Fruit fly (Drosophila melanogaster) whole organism, embryonic: Measurements from ENCODE around the gene CG14022.
A peak's percentile ranks its signal among the peaks of the same experiment; 100 is the strongest.

Experiments used
- Asciz ChIP-seq: fragments of 200-800 bp; sonication (Bioruptor generic); optimal IDR thresholded peaks from 2 replicates; lab custom pipeline; 2017; ENCODE audit warnings: missing biosample characterization, mild to moderate bottlenecking, missing genetic modification characterization, missing genetic modification reagents
- CG10321 ChIP-seq: fragments of 200-800 bp; sonication (Bioruptor generic); IDR thresholded peaks from 2 replicates; pipeline ENCODE4 v1.3.6; 2022; ENCODE audit warnings: missing biosample characterization, missing genetic modification characterization
- CG10366 ChIP-seq: fragments of 200-800 bp; sonication (Bioruptor generic); IDR thresholded peaks from 2 replicates; pipeline ENCODE4 v1.3.6; 2022; ENCODE audit warnings: missing biosample characterization, missing genetic modification characterization
- CG12071 ChIP-seq: fragments of 200-800 bp; sonication (Bioruptor generic); optimal IDR thresholded peaks from 3 replicates; lab custom pipeline; 2018; ENCODE audit warnings: missing biosample characterization, mild to moderate bottlenecking, missing genetic modification characterization
- CG12299 ChIP-seq: fragments of 200-800 bp; sonication (Bioruptor generic); optimal IDR thresholded peaks from 2 replicates; lab custom pipeline; 2018; ENCODE audit warnings: missing biosample characterization, mild to moderate bottlenecking, missing genetic modification characterization
- CG14710 ChIP-seq: fragments of 200-800 bp; sonication (Bioruptor generic); optimal IDR thresholded peaks from 3 replicates; lab custom pipeline; 2019; ENCODE audit warnings: missing biosample characterization, mild to moderate bottlenecking, missing genetic modification characterization, moderate library complexity
- CG16813 ChIP-seq: fragments of 200-800 bp; sonication (Bioruptor generic); IDR thresholded peaks from 3 replicates; pipeline ENCODE4 v1.3.6; 2022; ENCODE audit warnings: missing biosample characterization, missing genetic modification characterization; ENCODE audit not compliant: partially characterized antibody
- CG17829 ChIP-seq: fragments of 200-800 bp; optimal IDR thresholded peaks from 2 replicates; lab custom pipeline; 2019; ENCODE audit warnings: missing biosample characterization, mild to moderate bottlenecking, missing genetic modification characterization, moderate library complexity
- CG32532 ChIP-seq: fragments of 200-800 bp; sonication (Bioruptor generic); IDR thresholded peaks from 2 replicates; pipeline ENCODE4 v1.3.6; 2022; ENCODE audit warnings: missing biosample characterization, missing genetic modification characterization
- CG32772 ChIP-seq: fragments of 200-800 bp; sonication (Bioruptor generic); IDR thresholded peaks from 2 replicates; pipeline ENCODE4 v1.3.6; 2022; ENCODE audit warnings: missing biosample characterization, missing genetic modification characterization
- CG4707 ChIP-seq: fragments of 200-800 bp; sonication (Bioruptor generic); optimal IDR thresholded peaks from 2 replicates; lab custom pipeline; 2018; ENCODE audit warnings: missing biosample characterization, mild to moderate bottlenecking, missing genetic modification characterization, moderate library complexity
- CG4730 ChIP-seq: fragments of 200-800 bp; sonication (Bioruptor generic); IDR thresholded peaks from 2 replicates; pipeline ENCODE4 v1.3.6; 2022; ENCODE audit warnings: missing biosample characterization, missing genetic modification characterization
- CG6791 ChIP-seq: fragments of 200-800 bp; sonication (Bioruptor generic); IDR thresholded peaks from 3 replicates; pipeline ENCODE4 v1.3.6; 2022; ENCODE audit warnings: missing biosample characterization, missing genetic modification characterization; ENCODE audit not compliant: partially characterized antibody
- CG6813 ChIP-seq: fragments of 200-800 bp; sonication (Bioruptor generic); optimal IDR thresholded peaks from 2 replicates; lab custom pipeline; 2017; ENCODE audit warnings: missing biosample characterization, missing genetic modification characterization, mild to moderate bottlenecking, moderate library complexity, missing genetic modification reagents
- CG7372 ChIP-seq: fragments of 200-800 bp; sonication (Bioruptor generic); IDR thresholded peaks from 2 replicates; pipeline ENCODE4 v1.3.6; 2022; ENCODE audit warnings: missing biosample characterization, missing genetic modification characterization
- CG8281 ChIP-seq: fragments of 200-800 bp; sonication (Bioruptor generic); optimal IDR thresholded peaks from 2 replicates; lab custom pipeline; 2018; ENCODE audit warnings: missing biosample characterization, mild to moderate bottlenecking, missing genetic modification characterization, moderate library complexity
- Deaf1 ChIP-seq: fragments of 200-800 bp; optimal IDR thresholded peaks from 3 replicates; lab custom pipeline; 2019; ENCODE audit warnings: missing biosample characterization, mild to moderate bottlenecking, missing genetic modification characterization, moderate library complexity
- Ets65A ChIP-seq: fragments of 200-800 bp; sonication (Bioruptor generic); peaks from one replicate; lab custom pipeline; 2016; ENCODE audit warnings: missing biosample characterization, missing genetic modification characterization
- Hsf ChIP-seq: fragments of 200-800 bp; sonication (Bioruptor generic); optimal IDR thresholded peaks from 3 replicates; lab custom pipeline; 2016; ENCODE audit warnings: missing biosample characterization, missing genetic modification characterization
- NC2β ChIP-seq: fragments of 200-800 bp; sonication (Bioruptor generic); optimal IDR thresholded peaks from 2 replicates; lab custom pipeline; 2016; ENCODE audit warnings: missing biosample characterization, missing genetic modification characterization
- Nf-YB ChIP-seq: fragments of 200-800 bp; sonication (Bioruptor generic); optimal IDR thresholded peaks from 3 replicates; lab custom pipeline; 2019; ENCODE audit warnings: missing biosample characterization, mild to moderate bottlenecking, missing genetic modification characterization, moderate library complexity
- Ptx1 ChIP-seq: fragments of 200-800 bp; sonication (Bioruptor generic); IDR thresholded peaks from 2 replicates; pipeline ENCODE4 v1.3.6; 2022; ENCODE audit warnings: missing biosample characterization, missing genetic modification characterization
- Ravus ChIP-seq: fragments of 200-800 bp; sonication (Bioruptor generic); IDR thresholded peaks from 2 replicates; pipeline ENCODE4 v1.3.6; 2022; ENCODE audit warnings: missing biosample characterization, missing genetic modification characterization
- Rfx ChIP-seq: fragments of 200-800 bp; sonication (Bioruptor generic); IDR thresholded peaks from 2 replicates; pipeline ENCODE4 v1.3.6; 2022; ENCODE audit warnings: missing biosample characterization, missing genetic modification characterization
- ab ChIP-seq: fragments of 200-800 bp; sonication (Bioruptor generic); optimal IDR thresholded peaks from 2 replicates; lab custom pipeline; 2016; ENCODE audit warnings: missing biosample characterization, missing genetic modification characterization
- bigmax ChIP-seq: fragments of 200-800 bp; sonication (Bioruptor generic); optimal IDR thresholded peaks from 2 replicates; lab custom pipeline; 2018; ENCODE audit warnings: missing biosample characterization, mild to moderate bottlenecking, missing genetic modification characterization
- dpn ChIP-seq, 2 experiments: fragments of 200-800 bp; sonication (Bioruptor generic); optimal IDR thresholded peaks; 3 replicates each; lab custom pipeline; 2016; ENCODE audit warnings: missing biosample characterization in 2 of 2, missing genetic modification characterization in 2 of 2
- eve ChIP-seq, 2 experiments: fragments of >200 bp; optimal IDR thresholded peaks; 2 replicates each; lab custom pipeline; 2017; ENCODE audit warnings: missing biosample characterization in 2 of 2, missing genetic modification characterization in 2 of 2
- gcm ChIP-seq: fragments of 200-800 bp; sonication (Bioruptor generic); optimal IDR thresholded peaks from 2 replicates; lab custom pipeline; 2019; ENCODE audit warnings: missing biosample characterization, mild to moderate bottlenecking, missing genetic modification characterization, moderate library complexity
- insv ChIP-seq, 2 experiments: fragments of 200-800 bp; sonication (Bioruptor generic); optimal IDR thresholded peaks; 3 replicates each; lab custom pipeline; 2016 to 2018; ENCODE audit warnings: missing biosample characterization in 2 of 2, missing genetic modification characterization in 2 of 2
- lilli ChIP-seq: fragments of 200-800 bp; sonication (Bioruptor generic); optimal IDR thresholded peaks from 3 replicates; lab custom pipeline; 2016; ENCODE audit warnings: missing biosample characterization, missing genetic modification characterization
- nmo ChIP-seq: fragments of 200-800 bp; sonication (Bioruptor generic); optimal IDR thresholded peaks from 2 replicates; lab custom pipeline; 2018; ENCODE audit warnings: missing biosample characterization, mild to moderate bottlenecking, missing genetic modification characterization, moderate library complexity
- pnt ChIP-seq: fragments of 200-800 bp; sonication (Bioruptor generic); optimal IDR thresholded peaks from 3 replicates; lab custom pipeline; 2016; ENCODE audit warnings: missing biosample characterization, missing genetic modification characterization
- psq ChIP-seq: fragments of 200-800 bp; sonication (Bioruptor generic); optimal IDR thresholded peaks from 2 replicates; lab custom pipeline; 2017; ENCODE audit warnings: missing biosample characterization, missing genetic modification characterization
- salm ChIP-seq: fragments of 200-800 bp; sonication (Bioruptor generic); optimal IDR thresholded peaks from 2 replicates; lab custom pipeline; 2018; ENCODE audit warnings: missing biosample characterization, mild to moderate bottlenecking, missing genetic modification characterization
- sc ChIP-seq, 3 experiments: fragments of >200 bp in 2 of 3; fragments of 200-800 bp in 1 of 3; sonication (Bioruptor generic) in 1 of 3; optimal IDR thresholded peaks; 2 replicates in 2 of 3; 3 replicates in 1 of 3; lab custom pipeline; 2017; ENCODE audit warnings: mild to moderate bottlenecking in 1 of 3, missing biosample characterization in 1 of 3, missing genetic modification characterization in 1 of 3, missing genetic modification reagents in 1 of 3
- scrt ChIP-seq: fragments of 200-800 bp; sonication (Bioruptor generic); optimal IDR thresholded peaks from 2 replicates; lab custom pipeline; 2018; ENCODE audit warnings: missing biosample characterization, mild to moderate bottlenecking, missing genetic modification characterization, moderate library complexity
- slp2 ChIP-seq: fragments of 200-800 bp; sonication (Bioruptor generic); optimal IDR thresholded peaks from 2 replicates; lab custom pipeline; 2016; ENCODE audit warnings: missing biosample characterization, missing genetic modification characterization
- stwl ChIP-seq: fragments of 200-800 bp; sonication (Bioruptor generic); optimal IDR thresholded peaks from 3 replicates; lab custom pipeline; 2018; ENCODE audit warnings: missing biosample characterization, mild to moderate bottlenecking, missing genetic modification characterization, moderate library complexity
- trem ChIP-seq: fragments of 200-800 bp; optimal IDR thresholded peaks from 3 replicates; lab custom pipeline; 2019; ENCODE audit warnings: missing biosample characterization, mild to moderate bottlenecking, missing genetic modification characterization, moderate library complexity
- ttk ChIP-seq: fragments of 200-800 bp; sonication (Bioruptor generic); IDR thresholded peaks from 2 replicates; pipeline ENCODE4 v2.1.2; 2022; ENCODE audit warnings: missing biosample characterization, missing genetic modification characterization
- tup ChIP-seq: fragments of 200-800 bp; sonication (Bioruptor generic); optimal IDR thresholded peaks from 2 replicates; lab custom pipeline; 2016; ENCODE audit warnings: missing biosample characterization, mild to moderate bottlenecking, missing genetic modification characterization, moderate library complexity
- vvl ChIP-seq: fragments of 200-800 bp; sonication (Bioruptor generic); IDR thresholded peaks from 2 replicates; pipeline ENCODE4 v1.3.6; 2022; ENCODE audit warnings: missing biosample characterization, missing genetic modification characterization

The CG14022 gene

DNA sequence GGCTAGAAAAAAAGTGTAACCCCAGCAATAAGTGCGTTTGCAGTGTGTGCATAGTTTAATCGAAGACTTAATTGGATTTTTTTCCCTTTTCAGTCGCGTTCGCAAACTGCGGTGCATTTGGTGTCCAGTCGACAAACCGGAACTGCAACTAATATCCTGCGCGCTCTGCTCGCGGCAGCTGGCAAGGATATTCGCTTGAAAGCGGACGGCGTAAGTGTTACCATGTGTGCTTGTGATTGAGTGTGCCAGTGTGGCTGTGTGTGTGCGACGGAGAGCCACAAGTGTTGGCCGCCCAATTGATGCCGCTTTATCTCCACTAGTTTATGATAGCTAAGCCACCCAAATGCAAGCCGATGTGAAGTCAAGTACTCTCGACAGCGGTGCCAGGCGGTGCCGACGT is 24.8 kb upstream of the CG14022 start:
- TF ChIP-seq CG14710 (tag; lab: Kevin White, UChicago) (peak; percentile 59), eve (GFP tag; optimal IDR thresholded peaks at IDR 0.05; lab: Kevin White, UChicago) (peak in 1 of 2 experiments; percentile 22), CG16813 (GFP tag; lab: Robert Waterston, UW) (0 out of 3 replicates have a peak, but pooled peaks have one; percentile 9), ab (GFP tag; lab: Kevin White, UChicago) (no peak), stwl (tag; lab: Kevin White, UChicago) (peak; percentile 91)

DNA sequence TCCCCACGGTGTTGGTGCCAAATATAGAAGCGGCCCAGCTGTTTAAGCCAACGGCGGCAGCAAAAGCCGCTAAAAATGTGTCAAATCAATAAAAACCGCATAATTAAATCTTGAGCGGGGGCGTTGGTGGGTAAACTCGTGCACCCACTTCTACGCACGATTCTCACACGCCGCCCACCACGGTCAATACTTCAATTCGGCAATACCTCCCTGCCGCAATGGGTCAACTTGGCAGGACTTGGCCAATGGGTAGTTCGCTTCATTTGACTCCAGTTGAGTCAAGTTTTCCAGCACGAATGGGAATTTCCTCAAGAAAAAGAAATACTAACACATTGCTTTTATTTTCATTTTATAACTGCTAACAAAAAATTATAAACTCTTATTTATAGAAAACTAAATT is 19.9 kb upstream of the CG14022 start:
- TF ChIP-seq CG8281 (peak; percentile 93), Asciz (GFP tag; lab: Kevin White, UChicago) (no peak)

- no peak for TF ChIP-seq vvl (GFP tag; lab: Robert Waterston, UW)
- TF ChIP-seq Ets65A (GFP tag; lab: Kevin White, UChicago), result peak; percentile 71
- peak; percentile 29 for TF ChIP-seq scrt
- peak; percentile 56 for TF ChIP-seq Deaf1 (tag; lab: Kevin White, UChicago)
- TF ChIP-seq CG4730 (GFP tag; lab: Robert Waterston, UW), result no peak
- TF ChIP-seq Rfx (GFP tag; lab: Robert Waterston, UW), result 0 out of 2 replicates have a peak, but pooled peaks have one; percentile 34
- peak; percentile 8; the same call in 1 of the 2 replicates for TF ChIP-seq ttk (GFP tag; lab: Robert Waterston, UW)
- no peak for TF ChIP-seq CG10366 (GFP tag; lab: Robert Waterston, UW)
- TF ChIP-seq, all 482 proteins: peak for 5
These were observed 17.2 kb upstream of the CG14022 start, which contains the start of gene nompC for dm6 chr2L:5345900-5346299. Gene nompC, plus strand, starts transcription at chr2L:5346200.

dm6 chr2L:5342119-5342817 is 13.6 kb upstream of the CG14022 start, which contains the start of gene Acsf2:
Gene Acsf2, minus strand, starts transcription at chr2L:5342234.
- TF ChIP-seq Hsf (GFP tag; lab: Kevin White, UChicago) (peak; percentile 96), Ptx1 (GFP tag; lab: Robert Waterston, UW) (peak; percentile 97), lilli (GFP tag; lab: Kevin White, UChicago) (peak; percentile 98), CG32532 (GFP tag; lab: Robert Waterston, UW) (peak; percentile 99), gcm (peak; percentile 72), tup (GFP tag; lab: Kevin White, UChicago) (peak; percentile 70), Nf-YB (GFP tag; lab: Kevin White, UChicago) (peak; percentile 83), CG17829 (tag; lab: Kevin White, UChicago) (peak; percentile 89), Asciz (GFP tag; lab: Kevin White, UChicago) (peak; percentile 73), nmo (peak; percentile 94), trem (tag; lab: Kevin White, UChicago) (peak; percentile 21), bigmax (GFP tag; lab: Kevin White, UChicago) (no peak), CG32772 (GFP tag; lab: Robert Waterston, UW) (peak; percentile 90), CG10321 (peak; percentile 71), CG4707 (GFP tag; lab: Kevin White, UChicago) (no peak), pnt (GFP tag; lab: Kevin White, UChicago) (peak; percentile 80), CG6813 (peak; percentile 92), ab (GFP tag; lab: Kevin White, UChicago) (peak; percentile 46), dpn (GFP tag; optimal IDR thresholded peaks at IDR 0.05; lab: Kevin White, UChicago) (peak; percentile 95 to 96), NC2β (GFP tag; lab: Kevin White, UChicago) (peak; percentile 75), insv (GFP tag; optimal IDR thresholded peaks at IDR 0.05; lab: Kevin White, UChicago) (peak; percentile 24 to 56), salm (tag; lab: Kevin White, UChicago) (peak; percentile 85), CG7372 (GFP tag; lab: Robert Waterston, UW) (peak; percentile 98), slp2 (GFP tag; lab: Kevin White, UChicago) (peak; percentile 91), CG12071 (GFP tag; lab: Kevin White, UChicago) (peak; percentile 87), CG12299 (tag; lab: Kevin White, UChicago) (peak; percentile 94), CG6791 (GFP tag; lab: Robert Waterston, UW) (no peak), psq (GFP tag; lab: Kevin White, UChicago) (peak; percentile 69), sc (optimal IDR thresholded peaks at IDR 0.05; lab: Kevin White, UChicago) (no peak), sc (GFP tag; optimal IDR thresholded peaks at IDR 0.05; lab: Kevin White, UChicago) (no peak), Ravus (GFP tag; lab: Robert Waterston, UW) (peak; percentile 86)
